Worm (Caenorhabditis elegans): ENCODE results near the gene F54B3.1.

DNA sequence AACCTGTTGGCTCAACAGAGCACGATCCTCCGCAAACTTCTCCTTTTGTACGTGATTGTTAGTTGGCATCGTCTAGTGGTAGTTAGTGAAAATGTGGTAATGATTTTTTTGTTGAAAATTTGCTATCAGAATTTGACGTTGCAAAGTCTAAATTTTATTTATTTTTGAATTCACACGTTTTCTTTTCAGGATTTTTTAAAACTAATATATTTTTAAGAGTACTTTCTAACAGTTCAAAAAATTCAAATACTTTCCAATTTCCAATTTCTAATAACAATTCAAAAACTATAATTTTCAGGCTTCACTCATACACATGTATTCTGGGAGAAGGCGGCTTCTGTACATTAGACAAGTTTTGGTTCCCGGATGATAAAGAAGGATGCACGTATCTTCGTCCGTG lies 16.7 kb upstream of the F54B3.1 start, which contains the start of gene ubxn-5:
- no peak for TF ChIP-seq ceh-13 (GFP tag; optimal IDR thresholded peaks at IDR 0.05)
- TF ChIP-seq hmg-4 (GFP tag; optimal IDR thresholded peaks at IDR 0.05) = no peak
- no peak for TF ChIP-seq ama-1 (optimal IDR thresholded peaks at IDR 0.05)
- TF ChIP-seq ets-7 (tag; optimal IDR thresholded peaks at IDR 0.05) = no peak
- TF ChIP-seq sea-1 (GFP tag; conservative IDR thresholded peaks at IDR 0.05) = no peak
- no peak for TF ChIP-seq tbx-37 (GFP tag; conservative IDR thresholded peaks at IDR 0.05)
- TF ChIP-seq F13C5.2 (tag; optimal IDR thresholded peaks at IDR 0.05) = no peak
- no peak for TF ChIP-seq hnd-1 (tag; optimal IDR thresholded peaks at IDR 0.05)
- TF ChIP-seq B0310.2 (tag; optimal IDR thresholded peaks at IDR 0.05) = no peak
- TF ChIP-seq scrt-1 (GFP tag; IDR thresholded peaks at IDR 0.05) = no peak
- TF ChIP-seq flt-1 (GFP tag; IDR thresholded peaks at IDR 0.05) = no peak
- no peak for TF ChIP-seq ceh-36 (tag; optimal IDR thresholded peaks at IDR 0.05)
- no peak for TF ChIP-seq aly-1 (tag; optimal IDR thresholded peaks at IDR 0.05)
